Fruit fly (Drosophila melanogaster): ENCODE results near the gene Wdr92.
"Not testable (repeated sequence)": the region's sequence is repeated elsewhere in the genome, so short reads cannot be mapped to it uniquely, and the experiment has no call there.

Wdr92 gene

DNA sequence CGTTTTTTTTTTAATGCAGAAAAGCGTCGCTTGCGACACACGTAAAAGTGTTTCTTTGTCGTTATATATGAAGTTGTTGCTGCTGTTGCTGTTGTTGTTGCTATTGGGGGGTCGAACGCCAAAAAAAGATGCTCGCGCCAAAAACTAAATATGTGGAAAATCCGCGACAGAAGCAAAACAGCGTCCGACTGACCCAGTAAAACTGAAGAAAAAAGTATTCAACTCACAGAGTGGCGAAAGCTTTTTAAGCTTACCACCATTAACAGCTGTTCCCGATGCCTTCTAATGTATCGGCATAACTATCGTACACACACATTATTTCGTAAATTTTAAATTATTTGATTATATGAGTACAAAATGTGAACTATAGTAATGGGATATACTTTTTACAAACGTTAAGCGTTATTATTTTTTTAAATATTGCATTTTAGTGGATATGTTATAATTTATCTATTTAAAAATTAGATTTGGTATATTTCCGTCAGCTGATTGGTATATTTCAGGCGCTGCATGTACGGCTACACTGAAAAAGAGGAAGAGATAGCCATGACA lies at the start of gene Wdr92, which contains the start of gene Prestin:
TSS of gene Wdr92 (plus strand) at position 535 of the 552 bp plus-strand sequence.
TSS of gene Prestin (minus strand) at position 204 of the 552 bp plus-strand sequence.
- TF ChIP-seq pan (optimal IDR thresholded peaks at IDR 0.05) (no peak), EcR (GFP tag; optimal IDR thresholded peaks at IDR 0.05) (no peak), psq (optimal IDR thresholded peaks at IDR 0.05) (no peak), usp (GFP tag; optimal IDR thresholded peaks at IDR 0.05) (no peak), Dll (optimal IDR thresholded peaks at IDR 0.05) (no peak), CG8478 (optimal IDR thresholded peaks at IDR 0.05) (no peak)

DNA sequence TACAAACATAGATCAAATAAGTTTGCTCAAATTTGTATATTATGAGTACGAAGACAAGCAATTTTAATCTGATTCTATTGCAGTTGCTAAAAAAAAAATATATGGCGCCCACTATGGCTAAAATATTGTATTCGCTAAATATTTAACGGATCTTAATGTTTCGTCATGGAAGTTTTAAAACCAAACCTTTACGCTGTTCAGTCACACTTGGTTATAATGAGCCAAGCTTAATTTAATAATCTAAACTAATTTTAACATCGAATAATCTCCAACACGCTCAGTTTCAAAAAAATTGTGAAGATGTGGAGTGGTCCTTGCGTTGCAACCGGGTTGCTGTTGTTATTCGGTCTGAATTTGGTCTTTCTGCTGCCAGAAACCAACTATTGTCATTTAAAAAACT lies 49.8 kb upstream of the Wdr92 start, which contains the start of gene CG34002:
TSS of gene CG34002 (plus strand) at position 301 of the 400 bp plus-strand sequence.
- not testable (repeated sequence) for TF ChIP-seq Dll (optimal IDR thresholded peaks at IDR 0.05); pan (optimal IDR thresholded peaks at IDR 0.05); EcR (GFP tag; optimal IDR thresholded peaks at IDR 0.05)

DNA sequence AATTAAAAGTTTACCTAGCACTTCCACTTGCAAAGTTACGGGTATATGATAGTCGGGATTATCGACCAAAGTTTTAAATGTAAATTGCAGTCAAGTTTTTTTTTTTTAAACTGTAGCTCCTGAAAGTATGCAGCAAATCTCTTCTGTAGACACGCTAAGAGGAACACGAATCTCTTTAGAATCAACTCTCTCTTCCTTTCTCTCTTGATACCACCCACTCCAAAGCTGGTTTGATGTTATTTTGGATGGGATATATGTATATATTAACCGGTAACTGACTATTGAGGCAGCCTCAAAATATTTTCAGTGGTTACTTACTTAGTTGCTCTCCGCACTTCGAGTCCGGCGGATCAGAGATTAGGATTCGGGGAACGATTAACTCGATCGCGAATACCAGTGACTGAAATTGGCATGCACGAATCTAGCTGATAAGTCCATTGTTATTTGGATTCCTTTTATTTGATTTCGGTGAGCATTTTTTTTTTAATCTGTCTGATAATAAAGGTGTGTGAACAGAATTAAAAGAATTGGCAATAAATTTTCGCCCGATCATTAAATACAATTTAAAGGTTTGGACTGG lies 29.1 kb upstream of the Wdr92 start, which contains the start of gene CG7408:
TSS of gene CG7408 (plus strand) at position 316 of the 580 bp plus-strand sequence.
- no peak for TF ChIP-seq psq (optimal IDR thresholded peaks at IDR 0.05)
- no peak for TF ChIP-seq pan (optimal IDR thresholded peaks at IDR 0.05)
- no peak for TF ChIP-seq CG8478 (optimal IDR thresholded peaks at IDR 0.05)
- TF ChIP-seq Dll (optimal IDR thresholded peaks at IDR 0.05): no peak
- no peak for TF ChIP-seq usp (GFP tag; optimal IDR thresholded peaks at IDR 0.05)

DNA sequence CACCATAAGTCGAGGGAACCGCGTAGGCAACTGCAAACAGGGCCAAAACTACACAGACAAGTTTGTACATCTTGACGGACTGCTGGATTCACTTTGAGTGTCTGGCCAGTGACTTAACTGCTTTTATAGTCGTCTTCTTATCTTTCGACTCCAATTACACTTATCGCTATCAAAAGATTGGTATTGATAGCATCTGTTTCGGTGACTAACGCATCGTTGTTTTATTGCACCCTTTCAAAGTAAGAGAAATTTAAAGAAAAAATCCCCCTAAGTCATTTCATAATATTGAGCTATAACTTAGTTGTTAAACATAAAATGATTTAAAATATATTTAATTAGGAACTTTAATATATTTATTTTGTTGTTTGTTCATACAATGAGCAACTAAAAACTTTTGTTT lies 23.7 kb upstream of the Wdr92 start, which contains the start of gene CG5506:
TSS of gene CG5506 (minus strand) at position 101 of the 400 bp plus-strand sequence.
- TF ChIP-seq psq (optimal IDR thresholded peaks at IDR 0.05): no peak

DNA sequence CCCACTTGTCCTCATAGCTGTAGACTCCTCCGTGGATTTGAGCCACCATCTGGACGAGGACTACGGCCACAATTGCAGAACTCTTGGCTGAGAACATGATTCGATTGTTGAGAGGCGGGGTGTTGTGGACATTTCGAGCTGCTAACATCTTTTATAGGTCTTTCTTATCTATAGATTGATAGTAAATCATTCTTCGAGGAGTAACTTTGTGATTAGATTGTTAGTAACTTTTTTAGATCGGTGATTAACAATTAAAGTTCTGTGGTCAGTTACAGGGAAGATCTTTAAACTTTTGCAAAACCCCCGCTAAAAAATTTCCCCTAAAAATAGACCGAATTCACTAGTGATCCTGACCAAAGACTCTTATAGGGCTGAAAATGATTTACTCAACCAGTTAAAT lies 21.4 kb upstream of the Wdr92 start, which contains the start of gene CG16775:
TSS of gene CG16775 (minus strand) at position 101 of the 400 bp plus-strand sequence.
- TF ChIP-seq pan (optimal IDR thresholded peaks at IDR 0.05) (no peak), psq (optimal IDR thresholded peaks at IDR 0.05) (no peak), Dll (optimal IDR thresholded peaks at IDR 0.05) (no peak), EcR (GFP tag; optimal IDR thresholded peaks at IDR 0.05) (no peak), CG8478 (optimal IDR thresholded peaks at IDR 0.05) (no peak), usp (GFP tag; optimal IDR thresholded peaks at IDR 0.05) (no peak)

DNA sequence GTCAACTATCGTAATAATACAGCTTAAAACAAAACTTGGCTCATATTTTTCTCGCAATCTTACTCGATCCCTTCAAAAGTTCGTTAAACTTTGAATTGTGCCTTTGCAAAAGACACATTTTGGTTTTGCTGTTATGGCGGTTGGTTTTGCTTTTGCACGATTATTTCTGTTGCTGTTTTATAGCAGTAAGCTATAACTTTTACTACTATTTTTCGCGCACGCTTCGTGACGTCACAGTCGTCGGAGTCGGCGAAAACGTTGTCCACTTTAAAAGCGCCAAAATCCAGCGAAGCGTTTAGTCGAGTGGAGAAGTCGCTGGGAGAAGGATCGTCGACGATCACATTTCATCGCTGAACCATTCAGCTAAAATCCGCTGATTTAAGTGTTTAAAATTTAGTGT lies 20.6 kb upstream of the Wdr92 start, which contains the start of gene CG7402:
TSS of gene CG7402 (plus strand) at position 313 of the 400 bp plus-strand sequence.
- TF ChIP-seq CG8478 (optimal IDR thresholded peaks at IDR 0.05) (no peak), pan (optimal IDR thresholded peaks at IDR 0.05) (no peak), psq (optimal IDR thresholded peaks at IDR 0.05) (no peak), EcR (GFP tag; optimal IDR thresholded peaks at IDR 0.05) (no peak), Dll (optimal IDR thresholded peaks at IDR 0.05) (no peak), usp (GFP tag; optimal IDR thresholded peaks at IDR 0.05) (no peak)

DNA sequence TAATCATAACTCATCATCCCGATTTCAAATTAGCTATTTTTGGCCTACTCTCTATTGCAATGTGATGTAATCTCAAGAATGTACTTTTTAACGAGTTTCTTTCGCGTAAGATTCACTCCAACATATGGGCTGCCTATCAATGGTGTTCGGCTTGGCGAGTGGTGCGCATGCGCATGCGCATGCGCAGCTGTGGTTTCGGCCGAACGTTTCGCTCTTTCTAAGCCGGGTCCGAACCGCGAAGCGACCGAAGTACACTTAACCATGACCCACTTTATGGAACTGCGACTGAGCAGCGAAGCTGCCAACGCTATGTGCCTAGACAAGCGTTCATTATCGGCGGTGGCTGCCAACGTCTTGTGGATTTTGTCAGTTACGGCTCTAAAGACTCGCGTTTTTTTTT lies 14.3 kb upstream of the Wdr92 start:
- no peak for TF ChIP-seq EcR (GFP tag; optimal IDR thresholded peaks at IDR 0.05)
- no peak for TF ChIP-seq Dll (optimal IDR thresholded peaks at IDR 0.05)
- TF ChIP-seq pan (optimal IDR thresholded peaks at IDR 0.05): no peak
- no peak for TF ChIP-seq usp (GFP tag; optimal IDR thresholded peaks at IDR 0.05)
- no peak for TF ChIP-seq CG8478 (optimal IDR thresholded peaks at IDR 0.05)
- TF ChIP-seq psq (optimal IDR thresholded peaks at IDR 0.05): no peak

DNA sequence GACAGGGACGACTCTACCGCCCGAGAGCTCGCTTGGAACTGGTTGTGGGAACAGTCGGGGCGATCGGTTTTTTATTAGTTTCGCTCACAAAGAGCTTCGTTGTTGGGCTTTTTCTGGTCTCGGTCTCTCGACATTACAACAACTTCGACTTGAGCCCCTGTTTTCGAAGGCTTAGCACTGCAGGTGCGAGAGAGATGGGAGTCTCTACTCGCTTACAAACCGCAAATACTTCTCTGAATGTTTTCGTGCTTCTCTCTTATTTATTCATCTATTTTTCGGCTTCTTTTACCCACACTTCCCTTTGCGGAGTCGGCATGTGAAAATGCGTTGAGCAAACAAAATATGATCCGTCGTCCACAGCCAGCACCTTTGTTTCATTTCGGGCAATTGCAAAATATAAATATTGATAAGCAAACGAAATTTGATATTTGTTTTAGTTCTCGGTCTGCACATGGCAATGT lies 12.1 kb upstream of the Wdr92 start, which contains the start of gene Tsp74F:
TSS of gene Tsp74F (minus strand) at position 48 of the 461 bp plus-strand sequence.
- TF ChIP-seq usp (GFP tag; optimal IDR thresholded peaks at IDR 0.05): no peak
- TF ChIP-seq EcR (GFP tag; optimal IDR thresholded peaks at IDR 0.05): no peak
- TF ChIP-seq psq (optimal IDR thresholded peaks at IDR 0.05): no peak
- TF ChIP-seq CG8478 (optimal IDR thresholded peaks at IDR 0.05): no peak
- TF ChIP-seq Dll (optimal IDR thresholded peaks at IDR 0.05): no peak
- no peak for TF ChIP-seq pan (optimal IDR thresholded peaks at IDR 0.05)

DNA sequence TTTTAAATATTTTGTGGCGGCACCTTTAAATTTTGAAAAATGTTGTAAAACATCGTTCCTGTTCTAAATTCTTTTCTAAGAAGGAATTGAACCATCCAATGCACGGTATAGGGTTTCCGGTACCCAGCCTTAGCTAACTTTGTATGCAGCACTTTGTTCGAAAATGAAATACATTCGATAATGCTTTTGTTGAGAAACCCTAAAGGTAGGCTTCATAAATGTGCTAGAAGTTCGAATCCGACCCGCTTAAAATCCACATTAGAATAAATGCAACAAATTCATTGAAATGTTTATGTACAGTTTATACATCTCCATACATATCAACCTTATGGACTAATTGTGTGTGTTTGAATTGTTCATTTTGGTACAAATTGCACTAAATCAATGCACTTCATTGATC lies 9.3 kb upstream of the Wdr92 start:
- no peak for TF ChIP-seq Dll (optimal IDR thresholded peaks at IDR 0.05)
- no peak for TF ChIP-seq usp (GFP tag; optimal IDR thresholded peaks at IDR 0.05)
- no peak for TF ChIP-seq pan (optimal IDR thresholded peaks at IDR 0.05)
- TF ChIP-seq CG8478 (optimal IDR thresholded peaks at IDR 0.05): no peak

DNA sequence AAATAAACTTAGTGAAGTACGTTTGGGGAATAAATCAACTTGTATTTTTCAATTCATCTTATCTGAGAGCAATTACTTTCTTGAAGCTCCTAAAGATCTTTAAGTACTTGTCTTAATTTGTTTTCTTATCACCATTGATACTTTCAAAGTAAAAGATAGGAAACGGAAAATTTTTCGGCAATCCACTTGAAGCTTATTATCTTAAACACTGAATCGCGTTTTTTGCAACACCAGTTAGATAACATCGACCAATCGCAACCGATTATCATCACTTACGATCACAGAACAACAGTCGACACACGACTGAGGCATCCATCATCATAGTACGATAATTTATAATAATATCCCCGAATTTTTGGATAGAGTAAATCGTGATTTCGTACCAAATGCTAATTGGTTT lies 5.8 kb upstream of the Wdr92 start:
- TF ChIP-seq pan (optimal IDR thresholded peaks at IDR 0.05): no peak
- no peak for TF ChIP-seq usp (GFP tag; optimal IDR thresholded peaks at IDR 0.05)
- no peak for TF ChIP-seq psq (optimal IDR thresholded peaks at IDR 0.05)
- TF ChIP-seq CG8478 (optimal IDR thresholded peaks at IDR 0.05): no peak
- TF ChIP-seq Dll (optimal IDR thresholded peaks at IDR 0.05): no peak
- no peak for TF ChIP-seq EcR (GFP tag; optimal IDR thresholded peaks at IDR 0.05)

DNA sequence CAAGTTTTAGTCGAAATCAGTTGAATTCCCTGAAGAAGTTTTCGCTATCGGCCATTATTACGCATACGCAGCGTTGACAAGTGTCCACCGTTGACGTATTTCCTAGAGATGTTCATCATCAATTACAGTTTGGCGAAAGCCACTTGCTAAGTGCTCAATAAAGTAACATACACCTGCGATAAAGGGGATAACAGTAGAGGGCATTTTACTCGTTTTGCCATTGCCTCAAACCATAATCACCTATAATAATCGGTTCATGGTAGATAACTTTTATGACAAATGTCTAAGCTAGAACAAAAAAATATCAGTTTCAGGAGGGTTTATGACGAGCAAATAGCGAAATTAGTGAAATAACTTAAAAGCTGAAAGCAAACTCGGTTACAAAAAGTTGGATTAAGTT lies 5.3 kb upstream of the Wdr92 start:
- no peak for TF ChIP-seq pan (optimal IDR thresholded peaks at IDR 0.05)
- no peak for TF ChIP-seq psq (optimal IDR thresholded peaks at IDR 0.05)
- TF ChIP-seq EcR (GFP tag; optimal IDR thresholded peaks at IDR 0.05): no peak
- TF ChIP-seq usp (GFP tag; optimal IDR thresholded peaks at IDR 0.05): no peak
- no peak for TF ChIP-seq CG8478 (optimal IDR thresholded peaks at IDR 0.05)
- TF ChIP-seq Dll (optimal IDR thresholded peaks at IDR 0.05): no peak

DNA sequence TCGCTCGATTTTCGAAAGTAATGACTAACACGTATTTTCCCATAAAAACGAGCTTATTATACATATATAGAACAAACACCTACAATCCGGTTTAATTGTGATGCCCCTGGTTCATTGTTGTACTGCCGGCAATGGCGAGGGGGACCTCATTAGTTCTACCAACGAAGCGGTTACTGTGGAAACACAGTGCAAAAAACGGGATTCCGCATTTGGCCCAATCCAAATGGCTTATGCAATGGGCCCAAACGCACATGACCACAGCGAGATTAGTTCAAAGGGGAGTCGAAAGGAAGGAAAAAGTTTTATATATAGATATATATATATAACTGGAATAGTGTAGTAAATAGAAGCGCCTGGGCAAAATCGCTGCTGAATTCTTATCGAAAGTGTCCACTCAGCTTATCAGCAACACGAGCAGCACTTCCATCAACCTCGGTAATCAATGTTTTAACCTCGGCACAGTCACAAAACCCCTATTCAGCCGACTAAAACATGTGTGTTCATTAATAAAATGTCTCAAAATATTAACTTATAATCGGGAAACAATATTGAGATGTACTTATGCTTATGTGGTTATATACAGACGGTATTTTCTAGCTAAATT lies 4.0 kb upstream of the Wdr92 start:
- TF ChIP-seq Dll (optimal IDR thresholded peaks at IDR 0.05): no peak
- no peak for TF ChIP-seq psq (optimal IDR thresholded peaks at IDR 0.05)
- TF ChIP-seq pan (optimal IDR thresholded peaks at IDR 0.05): no peak
- TF ChIP-seq EcR (GFP tag; optimal IDR thresholded peaks at IDR 0.05): no peak
- no peak for TF ChIP-seq usp (GFP tag; optimal IDR thresholded peaks at IDR 0.05)
- TF ChIP-seq CG8478 (optimal IDR thresholded peaks at IDR 0.05): no peak

All from whole organism.